Fruit fly (Drosophila melanogaster) whole organism, embryonic: ENCODE measurements around the gene Jhbp1.

Source experiments
- Blimp-1 ChIP-seq: fragments of 200-800 bp; sonication (Bioruptor generic); optimal IDR thresholded peaks from 3 replicates; lab custom pipeline; 2018; ENCODE audit warnings: missing biosample characterization, missing genetic modification characterization, mild to moderate bottlenecking, moderate library complexity, missing genetic modification reagents
- BtbVII ChIP-seq: fragments of 200-800 bp; sonication (Bioruptor generic); optimal IDR thresholded peaks from 3 replicates; lab custom pipeline; 2017; ENCODE audit warnings: missing biosample characterization, mild to moderate bottlenecking, missing genetic modification characterization
- Bteb2 ChIP-seq: fragments of 200-800 bp; sonication (Bioruptor generic); optimal IDR thresholded peaks from 2 replicates; lab custom pipeline; 2016; ENCODE audit warnings: missing biosample characterization, missing genetic modification characterization
- CG1233 ChIP-seq: fragments of 200-800 bp; sonication (Bioruptor generic); optimal IDR thresholded peaks from 4 replicates; lab custom pipeline; 2018; ENCODE audit warnings: missing biosample characterization, mild to moderate bottlenecking, missing genetic modification characterization
- CG15011 ChIP-seq: fragments of 200-800 bp; sonication (Bioruptor generic); optimal IDR thresholded peaks from 3 replicates; lab custom pipeline; 2018; ENCODE audit warnings: missing biosample characterization, mild to moderate bottlenecking, missing genetic modification characterization
- CG1602 ChIP-seq: fragments of 200-800 bp; sonication (Bioruptor generic); optimal IDR thresholded peaks from 3 replicates; lab custom pipeline; 2016; ENCODE audit warnings: missing biosample characterization, missing genetic modification characterization
- CG17802 ChIP-seq: fragments of 200-800 bp; sonication (Bioruptor generic); optimal IDR thresholded peaks from 2 replicates; lab custom pipeline; 2018; ENCODE audit warnings: missing biosample characterization, mild to moderate bottlenecking, missing genetic modification characterization, moderate library complexity
- CG8478 ChIP-seq: fragments of >200 bp; optimal IDR thresholded peaks from 2 replicates; lab custom pipeline; 2018
- Meics ChIP-seq: fragments of 200-800 bp; sonication (Bioruptor generic); optimal IDR thresholded peaks from 2 replicates; lab custom pipeline; 2017; ENCODE audit warnings: missing biosample characterization, mild to moderate bottlenecking, missing genetic modification characterization
- eve ChIP-seq, 2 experiments: fragments of >200 bp; optimal IDR thresholded peaks; 2 replicates each; lab custom pipeline; 2017; ENCODE audit warnings: missing biosample characterization in 2 of 2, missing genetic modification characterization in 2 of 2
- hth ChIP-seq: fragments of >200 bp; optimal IDR thresholded peaks from 2 replicates; lab custom pipeline; 2017; ENCODE audit warnings: inconsistent platforms
- ken ChIP-seq: fragments of 200-800 bp; sonication (Bioruptor generic); IDR thresholded peaks from 3 replicates; pipeline ENCODE4 v1.3.6; 2022; ENCODE audit warnings: missing biosample characterization, missing genetic modification characterization
- oc ChIP-seq: fragments of 200-800 bp; sonication (Bioruptor generic); optimal IDR thresholded peaks from 2 replicates; lab custom pipeline; 2018; ENCODE audit warnings: missing biosample characterization, mild to moderate bottlenecking, missing genetic modification characterization, moderate library complexity

- no peak for TF ChIP-seq CG8478 (lab: Kevin White, UChicago)
- TF ChIP-seq oc (tag; lab: Kevin White, UChicago), result no peak
- TF ChIP-seq CG1233 (GFP tag; lab: Kevin White, UChicago), result no peak
- TF ChIP-seq CG17802, result no peak
- TF ChIP-seq ken, result no peak
- no peak for TF ChIP-seq CG1602
- no peak for TF ChIP-seq Bteb2 (GFP tag; lab: Kevin White, UChicago)
- TF ChIP-seq hth (lab: Kevin White, UChicago), result no peak
- TF ChIP-seq Blimp-1 (GFP tag; lab: Kevin White, UChicago), result no peak
- TF ChIP-seq BtbVII (GFP tag; lab: Kevin White, UChicago), result no peak
- no peak for TF ChIP-seq eve (GFP tag; optimal IDR thresholded peaks at IDR 0.05; lab: Kevin White, UChicago)
- TF ChIP-seq CG15011 (GFP tag; lab: Kevin White, UChicago), result no peak
- TF ChIP-seq Meics (GFP tag; lab: Kevin White, UChicago), result no peak
Measured at dm6 chr3R:5011908-5012307, 46.7 kb downstream of the Jhbp1 start.
